Worm (Caenorhabditis elegans): ENCODE data around the gene unc-53.

Gene unc-53

DNA sequence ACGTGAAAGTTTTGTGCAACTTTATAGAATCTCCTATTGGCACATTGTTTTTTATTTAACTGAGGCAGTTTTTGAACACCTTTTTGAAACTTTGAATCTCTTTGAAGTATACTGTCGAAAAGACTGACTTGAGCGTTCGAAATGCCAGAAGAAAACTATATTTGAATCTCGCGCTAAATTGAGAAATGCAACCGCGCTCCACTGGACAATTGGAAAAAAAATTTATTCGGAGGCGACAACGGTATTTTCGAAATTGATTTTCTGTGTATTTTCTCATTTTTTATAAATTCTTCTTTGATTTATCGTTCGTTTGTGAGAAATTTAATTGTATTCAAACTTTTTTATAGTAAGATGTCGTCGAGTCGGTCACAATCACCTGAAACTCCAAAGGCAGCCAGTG is 67.2 kb downstream of the unc-53 start, which contains the start of gene let-858 (continued):
- TF ChIP-seq sma-9 (GFP tag; optimal IDR thresholded peaks at IDR 0.05) = peak; percentile 49
- TF ChIP-seq sma-9 (tag; optimal IDR thresholded peaks at IDR 0.05) = no peak
- TF ChIP-seq C34F6.9 (tag; optimal IDR thresholded peaks at IDR 0.05) = peak; percentile 58
- no peak for TF ChIP-seq skn-1 (tag; optimal IDR thresholded peaks at IDR 0.05)
- no peak for TF ChIP-seq zag-1 (tag; optimal IDR thresholded peaks at IDR 0.05)

DNA sequence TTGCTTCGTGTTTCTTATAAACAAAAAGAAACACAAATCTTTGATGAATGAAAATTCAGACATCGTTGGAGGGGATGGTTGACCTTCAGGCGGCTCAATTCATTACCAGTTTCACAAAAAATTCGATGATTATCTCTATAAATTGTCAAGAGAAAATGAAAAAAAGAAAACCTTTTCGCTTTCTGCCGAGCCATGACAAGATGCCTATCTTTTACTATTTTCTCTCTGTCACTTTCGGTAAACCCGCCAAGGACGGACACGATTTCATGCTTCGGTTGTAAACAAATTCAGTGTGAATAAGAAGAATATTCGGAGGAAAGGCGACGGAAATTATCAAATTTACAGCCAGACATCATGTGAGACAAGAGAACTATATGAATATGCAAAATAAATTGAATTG is 68.5 kb downstream of the unc-53 start:
- no peak for TF ChIP-seq unc-39 (tag; optimal IDR thresholded peaks at IDR 0.05)
- TF ChIP-seq ceh-16 (tag; optimal IDR thresholded peaks at IDR 0.05) = peak; percentile 59
- TF ChIP-seq lin-11 (tag; optimal IDR thresholded peaks at IDR 0.05) = no peak
- peak; percentile 66 for TF ChIP-seq nhr-25 (tag; optimal IDR thresholded peaks at IDR 0.05)
- TF ChIP-seq blmp-1 (tag; optimal IDR thresholded peaks at IDR 0.05; ENCODE audit: insufficient read depth) = peak; percentile 97
- peak; percentile 37 for TF ChIP-seq sma-9 (GFP tag; optimal IDR thresholded peaks at IDR 0.05)
- TF ChIP-seq sma-9 (tag; optimal IDR thresholded peaks at IDR 0.05) = no peak

DNA sequence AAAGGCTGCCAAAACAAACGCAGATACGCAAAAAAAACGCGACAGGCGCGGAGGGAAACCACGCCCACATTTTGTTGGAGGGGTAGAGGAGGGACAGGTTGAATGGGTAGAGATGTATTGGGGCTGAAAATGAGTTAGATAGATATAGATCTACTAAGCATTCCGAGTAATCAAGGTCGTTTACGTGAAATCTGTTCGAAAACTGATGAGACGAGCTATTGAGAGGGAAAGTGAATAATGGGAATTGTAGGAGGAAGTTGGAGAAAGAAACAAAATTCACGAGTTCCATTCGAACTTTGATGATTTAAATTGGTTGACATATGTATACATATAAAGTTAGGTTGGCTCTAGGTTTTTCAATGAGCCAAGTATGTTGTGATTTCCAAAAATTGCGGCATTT is 72.4 kb downstream of the unc-53 start:
- peak; percentile 52 for TF ChIP-seq nhr-25 (tag; optimal IDR thresholded peaks at IDR 0.05)
- no peak for TF ChIP-seq sem-4 (tag; optimal IDR thresholded peaks at IDR 0.05)
- no peak for TF ChIP-seq nhr-237 (tag; optimal IDR thresholded peaks at IDR 0.05)
- TF ChIP-seq sma-9 (GFP tag; optimal IDR thresholded peaks at IDR 0.05) = peak; percentile 43
- no peak for TF ChIP-seq sma-9 (tag; optimal IDR thresholded peaks at IDR 0.05)
- TF ChIP-seq unc-55 (GFP tag; optimal IDR thresholded peaks at IDR 0.05) = no peak
- peak; percentile 63 for TF ChIP-seq blmp-1 (tag; optimal IDR thresholded peaks at IDR 0.05; ENCODE audit: insufficient read depth)
- TF ChIP-seq nhr-129 (tag; optimal IDR thresholded peaks at IDR 0.05) = no peak
- TF ChIP-seq lin-11 (tag; optimal IDR thresholded peaks at IDR 0.05) = no peak
- peak; percentile 85 for TF ChIP-seq ceh-16 (tag; optimal IDR thresholded peaks at IDR 0.05)

DNA sequence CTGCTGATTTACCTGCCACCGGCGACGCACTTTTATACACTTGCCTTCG is 72.6 kb downstream of the unc-53 start, which contains the start of gene ram-2:
Gene ram-2 (minus strand): TSS at position 47 of the 49 bp plus-strand sequence.
- no peak for TF ChIP-seq mab-5 (tag; optimal IDR thresholded peaks at IDR 0.05)
- TF ChIP-seq lsy-2 (tag; optimal IDR thresholded peaks at IDR 0.05) = no peak
- TF ChIP-seq sma-9 (GFP tag; optimal IDR thresholded peaks at IDR 0.05) = no peak
- no peak for TF ChIP-seq sma-9 (tag; optimal IDR thresholded peaks at IDR 0.05)
- no peak for TF ChIP-seq ZK546.5 (tag; optimal IDR thresholded peaks at IDR 0.05)
- TF ChIP-seq elt-3 (tag; optimal IDR thresholded peaks at IDR 0.05) = no peak
- no peak for TF ChIP-seq nhr-23 (tag; optimal IDR thresholded peaks at IDR 0.05)
- no peak for TF ChIP-seq nhr-237 (tag; optimal IDR thresholded peaks at IDR 0.05)
- no peak for TF ChIP-seq R02D3.7 (tag; optimal IDR thresholded peaks at IDR 0.05)
- no peak for TF ChIP-seq lin-39 (tag; optimal IDR thresholded peaks at IDR 0.05)
- no peak for TF ChIP-seq skn-1 (tag; optimal IDR thresholded peaks at IDR 0.05)
- TF ChIP-seq elt-1 (tag; optimal IDR thresholded peaks at IDR 0.05) = no peak
- TF ChIP-seq sem-4 (tag; optimal IDR thresholded peaks at IDR 0.05) = no peak
- TF ChIP-seq gmeb-1 (tag; optimal IDR thresholded peaks at IDR 0.05) = no peak
- no peak for TF ChIP-seq aly-2 (tag; optimal IDR thresholded peaks at IDR 0.05)
- TF ChIP-seq blmp-1 (tag; optimal IDR thresholded peaks at IDR 0.05; ENCODE audit: insufficient read depth) = no peak
- TF ChIP-seq nhr-21 (tag; optimal IDR thresholded peaks at IDR 0.05) = no peak

DNA sequence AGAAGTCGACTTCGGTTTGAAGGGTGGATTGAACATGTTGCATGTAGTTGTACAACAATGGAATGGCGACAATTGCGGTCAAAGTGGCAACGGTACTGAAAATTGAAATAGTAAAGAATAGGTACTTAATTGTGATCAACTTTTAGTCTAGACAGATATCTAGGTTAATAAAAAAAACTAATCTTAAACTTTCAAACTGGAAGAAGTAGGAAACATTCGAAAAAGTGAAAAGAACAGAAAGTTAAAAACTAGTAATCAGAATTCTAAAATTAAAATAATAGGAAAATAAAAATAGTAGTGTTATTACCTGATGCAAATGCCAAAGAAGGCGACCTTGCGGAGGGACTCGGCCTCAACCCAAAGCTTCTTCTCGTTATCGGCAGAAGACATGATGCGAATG is 72.8 kb downstream of the unc-53 start:
- TF ChIP-seq ceh-16 (tag; optimal IDR thresholded peaks at IDR 0.05) (no peak), lin-13 (GFP tag; optimal IDR thresholded peaks at IDR 0.05) (no peak), peb-1 (tag; optimal IDR thresholded peaks at IDR 0.05) (no peak), nhr-6 (tag; optimal IDR thresholded peaks at IDR 0.05) (no peak), unc-55 (GFP tag; optimal IDR thresholded peaks at IDR 0.05) (no peak), nhr-25 (tag; optimal IDR thresholded peaks at IDR 0.05) (no peak), nhr-237 (tag; optimal IDR thresholded peaks at IDR 0.05) (no peak), C34F6.9 (tag; optimal IDR thresholded peaks at IDR 0.05) (no peak), ztf-11 (tag; optimal IDR thresholded peaks at IDR 0.05) (no peak), ceh-82 (tag; optimal IDR thresholded peaks at IDR 0.05) (no peak), nhr-21 (tag; optimal IDR thresholded peaks at IDR 0.05) (no peak), ztf-1 (GFP tag; conservative IDR thresholded peaks at IDR 0.05) (no peak), mab-5 (tag; optimal IDR thresholded peaks at IDR 0.05) (no peak), mbf-1 (tag; optimal IDR thresholded peaks at IDR 0.05) (no peak), nhr-11 (tag; optimal IDR thresholded peaks at IDR 0.05) (no peak), F13H6.1 (tag; optimal IDR thresholded peaks at IDR 0.05) (no peak), nhr-129 (tag; optimal IDR thresholded peaks at IDR 0.05) (no peak), sma-9 (GFP tag; optimal IDR thresholded peaks at IDR 0.05) (no peak), sma-9 (tag; optimal IDR thresholded peaks at IDR 0.05) (no peak), nhr-10 (tag; optimal IDR thresholded peaks at IDR 0.05) (no peak), crh-2 (tag; optimal IDR thresholded peaks at IDR 0.05) (no peak)
